Fruit fly (Drosophila melanogaster) whole organism, wandering third instar larva: Measurements from ENCODE around the gene CG1271.

Experiments
- CG32264 ChIP-seq: fragments of 200-800 bp; sonication (Bioruptor generic); optimal IDR thresholded peaks from 2 replicates; lab custom pipeline; 2016; ENCODE audit warnings: missing biosample characterization, missing genetic modification characterization
- CrebA ChIP-seq: fragments of 200-800 bp; sonication (Bioruptor generic); optimal IDR thresholded peaks from 2 replicates; lab custom pipeline; 2016; ENCODE audit warnings: missing biosample characterization, mild to moderate bottlenecking, missing genetic modification characterization, borderline replicate concordance
- Dfd ChIP-seq: fragments of >200 bp; optimal IDR thresholded peaks from 2 replicates; lab custom pipeline; 2017; ENCODE audit warnings: missing biosample characterization, missing genetic modification characterization
- Dif ChIP-seq: fragments of 200-275, 200-300 bp; sonication (Bioruptor generic); optimal IDR thresholded peaks from 2 replicates; lab custom pipeline; 2018; ENCODE audit warnings: missing biosample characterization, missing genetic modification characterization; ENCODE audit not compliant: partially characterized antibody
- GATAd ChIP-seq: sonication (Bioruptor generic); optimal IDR thresholded peaks from 2 replicates; lab custom pipeline; 2016; ENCODE audit warnings: missing biosample characterization, missing genetic modification characterization
- HLH106 ChIP-seq: fragments of 200-800 bp; optimal IDR thresholded peaks from 3 replicates; lab custom pipeline; 2019; ENCODE audit warnings: missing biosample characterization, mild to moderate bottlenecking, missing genetic modification characterization, moderate library complexity
- Hnf4 ChIP-seq: fragments of 200-800 bp; sonication (Bioruptor generic); optimal IDR thresholded peaks from 2 replicates; lab custom pipeline; 2016; ENCODE audit warnings: missing biosample characterization, mild to moderate bottlenecking, missing genetic modification characterization
- Hr78 ChIP-seq: fragments of >200 bp; optimal IDR thresholded peaks from 2 replicates; lab custom pipeline; 2017; ENCODE audit warnings: missing biosample characterization, missing genetic modification characterization
- Hr83 ChIP-seq: fragments of 200-300 bp; sonication (Bioruptor generic); optimal IDR thresholded peaks from 2 replicates; lab custom pipeline; 2016; ENCODE audit warnings: missing biosample characterization, mild to moderate bottlenecking, missing genetic modification characterization, moderate library complexity; ENCODE audit not compliant: poor library complexity, severe bottlenecking
- Jra ChIP-seq: sonication (Bioruptor generic); optimal IDR thresholded peaks from 2 replicates; lab custom pipeline; 2016; ENCODE audit warnings: missing biosample characterization, missing genetic modification characterization
- Mio ChIP-seq: sonication (Bioruptor generic); optimal IDR thresholded peaks from 2 replicates; lab custom pipeline; 2016; ENCODE audit warnings: missing biosample characterization, missing genetic modification characterization
- Myc ChIP-seq: fragments of >200 bp; optimal IDR thresholded peaks from 2 replicates; lab custom pipeline; 2017
- N ChIP-seq: fragments of >200 bp; optimal IDR thresholded peaks from 2 replicates; lab custom pipeline; 2018; ENCODE audit warnings: missing biosample characterization, missing external identifiers, missing genetic modification characterization
- OdsH ChIP-seq: fragments of 200-800 bp; sonication (Bioruptor generic); optimal IDR thresholded peaks from 2 replicates; lab custom pipeline; 2016; ENCODE audit warnings: missing biosample characterization, mild to moderate bottlenecking, missing genetic modification characterization
- Rel ChIP-seq, 2 experiments: fragments of 200-800 bp; sonication (Bioruptor generic) in 1 of 2; optimal IDR thresholded peaks; 2 replicates in 1 of 2; 3 replicates in 1 of 2; lab custom pipeline; 2016 to 2019; ENCODE audit warnings: mild to moderate bottlenecking in 2 of 2, missing biosample characterization in 2 of 2, missing genetic modification characterization in 2 of 2, moderate library complexity in 1 of 2
- Sp1 ChIP-seq: fragments of 200-800 bp; sonication (Bioruptor generic); optimal IDR thresholded peaks from 3 replicates; lab custom pipeline; 2019; ENCODE audit warnings: missing biosample characterization, mild to moderate bottlenecking, missing genetic modification characterization, moderate library complexity
- Vsx2 ChIP-seq: fragments of 200-300, 225-300 bp; sonication (Bioruptor generic); optimal IDR thresholded peaks from 2 replicates; lab custom pipeline; 2018; ENCODE audit warnings: missing biosample characterization, missing genetic modification characterization; ENCODE audit not compliant: partially characterized antibody
- br ChIP-seq: fragments of 200-800 bp; sonication (Bioruptor generic); optimal IDR thresholded peaks from 2 replicates; lab custom pipeline; 2016; ENCODE audit warnings: missing biosample characterization, missing genetic modification characterization
- brk ChIP-seq: fragments of 200-800 bp; sonication (Bioruptor generic); optimal IDR thresholded peaks from 2 replicates; lab custom pipeline; 2016; ENCODE audit warnings: missing biosample characterization, mild to moderate bottlenecking, missing genetic modification characterization
- dl ChIP-seq, 2 experiments: fragments of 175-275, 200-275 bp in 1 of 2; fragments of 200-275 bp in 1 of 2; sonication (Bioruptor generic); optimal IDR thresholded peaks; lab custom pipeline; 2018; ENCODE audit warnings: mild to moderate bottlenecking in 2 of 2, missing biosample characterization in 2 of 2, missing genetic modification characterization in 2 of 2, moderate library complexity in 2 of 2; ENCODE audit not compliant: partially characterized antibody in 2 of 2, insufficient read depth in 1 of 2
- ey ChIP-seq: fragments of 200-800 bp; sonication (Bioruptor generic); optimal IDR thresholded peaks from 2 replicates; lab custom pipeline; 2016; ENCODE audit warnings: missing biosample characterization, missing genetic modification characterization
- foxo ChIP-seq, 2 experiments: fragments of 200-800 bp; sonication (Bioruptor generic); optimal IDR thresholded peaks; 2 replicates in 1 of 2; 3 replicates in 1 of 2; lab custom pipeline; 2016 to 2017; ENCODE audit warnings: missing biosample characterization in 2 of 2, missing genetic modification characterization in 2 of 2
- fru ChIP-seq: fragments of 200-800 bp; sonication (Bioruptor generic); optimal IDR thresholded peaks from 3 replicates; lab custom pipeline; 2016; ENCODE audit warnings: missing biosample characterization, mild to moderate bottlenecking, missing genetic modification characterization
- h ChIP-seq: fragments of 200-800 bp; sonication (Bioruptor generic); optimal IDR thresholded peaks from 3 replicates; lab custom pipeline; 2016; ENCODE audit warnings: missing biosample characterization, mild to moderate bottlenecking, missing genetic modification characterization
- jim ChIP-seq: fragments of 175-275, 200-325 bp; sonication (Bioruptor generic); optimal IDR thresholded peaks from 2 replicates; lab custom pipeline; 2016; ENCODE audit warnings: missing biosample characterization, mild to moderate bottlenecking, missing genetic modification characterization
- lola ChIP-seq: fragments of >200 bp; optimal IDR thresholded peaks from 2 replicates; lab custom pipeline; 2017; ENCODE audit warnings: missing biosample characterization, missing genetic modification characterization
- pan ChIP-seq: fragments of >200 bp; optimal IDR thresholded peaks from 2 replicates; lab custom pipeline; 2017
- psq ChIP-seq: fragments of 200-800 bp; sonication (Bioruptor generic); optimal IDR thresholded peaks from 3 replicates; lab custom pipeline; 2017; ENCODE audit warnings: missing biosample characterization, mild to moderate bottlenecking, missing genetic modification characterization, moderate library complexity
- rgr ChIP-seq: fragments of 200-800 bp; sonication (Bioruptor generic); optimal IDR thresholded peaks from 3 replicates; lab custom pipeline; 2016; ENCODE audit warnings: missing biosample characterization, mild to moderate bottlenecking, missing genetic modification characterization
- sage ChIP-seq: fragments of 200-800 bp; sonication (Bioruptor generic); optimal IDR thresholded peaks from 2 replicates; lab custom pipeline; 2016; ENCODE audit warnings: missing biosample characterization, mild to moderate bottlenecking, missing genetic modification characterization
- sv ChIP-seq: fragments of 200-800 bp; sonication (Bioruptor generic); optimal IDR thresholded peaks from 3 replicates; lab custom pipeline; 2016; ENCODE audit warnings: missing biosample characterization, missing genetic modification characterization
- tai ChIP-seq: sonication (Bioruptor generic); optimal IDR thresholded peaks from 2 replicates; lab custom pipeline; 2016; ENCODE audit warnings: missing biosample characterization, missing genetic modification characterization
- woc ChIP-seq: sonication (Bioruptor generic); optimal IDR thresholded peaks from 2 replicates; lab custom pipeline; 2016; ENCODE audit warnings: missing biosample characterization, mild to moderate bottlenecking, missing genetic modification characterization

The CG1271 gene

dm6 chr3L:3070274-3071204, 18.2 kb downstream of the CG1271 start, which contains the start of the genes CG32486 and PAN3:
Gene CG32486 (minus strand): TSS chr3L:3070839.
Gene PAN3 (plus strand): TSS chr3L:3071133.
- TF ChIP-seq jim (GFP tag; lab: Kevin White, UChicago) (peak; percentile 13), sage (GFP tag; lab: Kevin White, UChicago) (peak; percentile 22), woc (GFP tag; lab: Kevin White, UChicago) (peak; percentile 4), Mio (GFP tag; lab: Kevin White, UChicago) (no peak), lola (GFP tag; lab: Kevin White, UChicago) (no peak), Sp1 (GFP tag; lab: Kevin White, UChicago) (peak; percentile 69), foxo (GFP tag; optimal IDR thresholded peaks at IDR 0.05; lab: Kevin White, UChicago) (peak in 1 of 2 experiments; percentile 63), OdsH (GFP tag; lab: Kevin White, UChicago) (peak; percentile 58), Myc (lab: Kevin White, UChicago) (peak; percentile 38), Rel (GFP tag; optimal IDR thresholded peaks at IDR 0.05; lab: Kevin White, UChicago) (no peak), Rel (tag; optimal IDR thresholded peaks at IDR 0.05; lab: Kevin White, UChicago) (peak; percentile 70), Jra (GFP tag; lab: Kevin White, UChicago) (peak; percentile 83), dl (GFP tag; optimal IDR thresholded peaks at IDR 0.05; lab: Kevin White, UChicago; ENCODE audit: insufficient read depth in 1 of 2, partially characterized antibody in 2 of 2) (peak; percentile 69 to 73), ey (peak; percentile 36), Hnf4 (GFP tag; lab: Kevin White, UChicago) (peak; percentile 72), Dfd (GFP tag; lab: Kevin White, UChicago) (no peak), psq (GFP tag; lab: Kevin White, UChicago) (peak; percentile 97), Hr78 (no peak), sv (GFP tag; lab: Kevin White, UChicago) (peak; percentile 19), N (GFP tag; lab: Kevin White, UChicago) (peak; percentile 40), br (GFP tag; lab: Kevin White, UChicago) (peak; percentile 2), brk (peak; percentile 54), HLH106 (peak; percentile 28), GATAd (GFP tag; lab: Kevin White, UChicago) (no peak), Hr83 (GFP tag; lab: Kevin White, UChicago) (peak; percentile 79), CG32264 (GFP tag; lab: Kevin White, UChicago) (no peak), tai (GFP tag; lab: Kevin White, UChicago) (peak; percentile 60), h (GFP tag; lab: Kevin White, UChicago) (peak; percentile 68), Vsx2 (peak; percentile 92), Dif (peak; percentile 87), rgr (GFP tag; lab: Kevin White, UChicago) (peak; percentile 65), pan (lab: Kevin White, UChicago) (no peak), fru (peak; percentile 27), CrebA (GFP tag; lab: Kevin White, UChicago) (no peak)

- TF ChIP-seq Dfd (GFP tag; lab: Kevin White, UChicago), result peak; percentile 17
- TF ChIP-seq Hr78, result no peak
- TF ChIP-seq GATAd (GFP tag; lab: Kevin White, UChicago), result no peak
- no peak for TF ChIP-seq h (GFP tag; lab: Kevin White, UChicago)
- peak; percentile 5 for TF ChIP-seq Dif
- TF ChIP-seq psq (GFP tag; lab: Kevin White, UChicago), result peak; percentile 47
- TF ChIP-seq OdsH (GFP tag; lab: Kevin White, UChicago), result peak; percentile 15
- peak in 1 of 2 experiments; percentile 31 for TF ChIP-seq foxo (GFP tag; optimal IDR thresholded peaks at IDR 0.05; lab: Kevin White, UChicago)
- TF ChIP-seq fru, result peak; percentile 39
Measured at dm6 chr3L:3071675-3072583, 19.6 kb downstream of the CG1271 start.
